Worm (Caenorhabditis elegans): ENCODE results near the gene sand-1.

The sand-1 gene

ce11 chrIV:5409112-5409511 lies 42.4 kb downstream of the sand-1 start:
- TF ChIP-seq sea-2 (GFP tag; optimal IDR thresholded peaks at IDR 0.05) (no peak), fos-1 (tag; optimal IDR thresholded peaks at IDR 0.05) (no peak), ceh-82 (tag; optimal IDR thresholded peaks at IDR 0.05) (no peak), hmg-11 (tag; optimal IDR thresholded peaks at IDR 0.05) (no peak), tbx-2 (tag; optimal IDR thresholded peaks at IDR 0.05) (no peak), zag-1 (tag; optimal IDR thresholded peaks at IDR 0.05) (no peak), nhr-67 (tag; optimal IDR thresholded peaks at IDR 0.05) (no peak), elt-3 (tag; optimal IDR thresholded peaks at IDR 0.05) (no peak), ceh-9 (tag; optimal IDR thresholded peaks at IDR 0.05) (no peak), nhr-25 (tag; optimal IDR thresholded peaks at IDR 0.05) (no peak), nhr-28 (tag; optimal IDR thresholded peaks at IDR 0.05) (no peak), lin-39 (tag; optimal IDR thresholded peaks at IDR 0.05) (no peak), fkh-2 (tag; optimal IDR thresholded peaks at IDR 0.05) (no peak), elt-2 (tag; optimal IDR thresholded peaks at IDR 0.05) (no peak), aly-2 (tag; optimal IDR thresholded peaks at IDR 0.05) (no peak), skn-1 (tag; optimal IDR thresholded peaks at IDR 0.05) (no peak), unc-62 (GFP tag; optimal IDR thresholded peaks at IDR 0.05) (no peak), fkh-10 (GFP tag; optimal IDR thresholded peaks at IDR 0.05) (no peak), daf-12 (tag; optimal IDR thresholded peaks at IDR 0.05) (no peak), nhr-77 (tag; optimal IDR thresholded peaks at IDR 0.05) (no peak)

- TF ChIP-seq ceh-82 (tag; optimal IDR thresholded peaks at IDR 0.05) (no peak), nhr-11 (tag; optimal IDR thresholded peaks at IDR 0.05) (no peak), mml-1 (tag; optimal IDR thresholded peaks at IDR 0.05) (no peak), eor-1 (tag; optimal IDR thresholded peaks at IDR 0.05) (no peak), jun-1 (tag; optimal IDR thresholded peaks at IDR 0.05) (no peak)
Measured at ce11 chrIV:5411120-5411519, 44.5 kb downstream of the sand-1 start, which contains the start of gene ZK616.65. TSS of gene ZK616.65 (minus strand) at chrIV:5411220.

- TF ChIP-seq ceh-28 (tag; optimal IDR thresholded peaks at IDR 0.05) (peak; percentile 61), lin-15B (tag; optimal IDR thresholded peaks at IDR 0.05) (no peak)
Measured at ce11 chrIV:5411641-5412337, 45.1 kb downstream of the sand-1 start, which contains the start of gene ZK616.8. TSS of gene ZK616.8 (minus strand) at chrIV:5412193.

ce11 chrIV:5415696-5416095 lies 49.0 kb downstream of the sand-1 start, which contains the start of gene spp-7:
TSS of gene spp-7 (minus strand) at chrIV:5415796.
- TF ChIP-seq lin-39 (tag; optimal IDR thresholded peaks at IDR 0.05) (no peak), jun-1 (tag; optimal IDR thresholded peaks at IDR 0.05) (no peak), fkh-2 (tag; optimal IDR thresholded peaks at IDR 0.05) (no peak), elt-3 (tag; optimal IDR thresholded peaks at IDR 0.05) (no peak)
